1 fruit fly cellular context compared by ENCODE assay signal in genomic region chr3L:21285639-21286338, dm6.
TF ChIP-seq lines count a peak whose summit lies in the region.

CG12974 (minus strand) TSS chr3L:21285962.
pzg (plus strand) TSS chr3L:21286099.

TF ChIP-seq in whole organism, embryonic, 481 proteins besides CTCF, POLR2A, EP300 and RAD21 (continued from another document and continues in another):
- TF ChIP-seq sug (tag; optimal IDR thresholded peaks at IDR 0.05; lab: Kevin White, UChicago) = peak; percentile 85
- TF ChIP-seq CG6854 (GFP tag; optimal IDR thresholded peaks at IDR 0.05; lab: Kevin White, UChicago) = peak; percentile 1
- no peak for TF ChIP-seq gce (GFP tag; IDR thresholded peaks at IDR 0.05; lab: Robert Waterston, UW)
- TF ChIP-seq pita (GFP tag; optimal IDR thresholded peaks at IDR 0.05; lab: Kevin White, UChicago) = no peak
- TF ChIP-seq gt (GFP tag; IDR thresholded peaks at IDR 0.05; lab: Robert Waterston, UW) = peak; percentile 85
- peak; percentile 93 for TF ChIP-seq CG12659 (GFP tag; optimal IDR thresholded peaks at IDR 0.05; lab: Kevin White, UChicago)
- TF ChIP-seq da (GFP tag; optimal IDR thresholded peaks at IDR 0.05; lab: Kevin White, UChicago) = peak; percentile 55
- peak; percentile 49 for TF ChIP-seq cato (GFP tag; optimal IDR thresholded peaks at IDR 0.05; lab: Kevin White, UChicago; ENCODE audit: borderline replicate concordance)
- TF ChIP-seq CG4328 (GFP tag; optimal IDR thresholded peaks at IDR 0.05; lab: Kevin White, UChicago) = peak; percentile 84
- peak; percentile 90 for TF ChIP-seq CG6272 (GFP tag; IDR thresholded peaks at IDR 0.05; lab: Robert Waterston, UW)
- no peak for TF ChIP-seq CG15073 (GFP tag; optimal IDR thresholded peaks at IDR 0.05; lab: Kevin White, UChicago)
- TF ChIP-seq CG30403 (GFP tag; optimal IDR thresholded peaks at IDR 0.05; lab: Kevin White, UChicago) = peak; percentile 93
- TF ChIP-seq fd102C (GFP tag; optimal IDR thresholded peaks at IDR 0.05; lab: Kevin White, UChicago) = no peak
- peak; percentile 96 for TF ChIP-seq CG13424 (tag; optimal IDR thresholded peaks at IDR 0.05; lab: Kevin White, UChicago)
- peak; percentile 66 for TF ChIP-seq Nf-YB (GFP tag; optimal IDR thresholded peaks at IDR 0.05; lab: Kevin White, UChicago)
- TF ChIP-seq CG18011 (GFP tag; optimal IDR thresholded peaks at IDR 0.05; lab: Kevin White, UChicago) = peak; percentile 50
- TF ChIP-seq CG5180 (GFP tag; optimal IDR thresholded peaks at IDR 0.05; lab: Kevin White, UChicago) = no peak
- peak; percentile 73 for TF ChIP-seq fd96Cb (tag; optimal IDR thresholded peaks at IDR 0.05; lab: Kevin White, UChicago)
- TF ChIP-seq kay (GFP tag; optimal IDR thresholded peaks at IDR 0.05; lab: Kevin White, UChicago) = peak; percentile 10
- peak; percentile 62 for TF ChIP-seq Bteb2 (GFP tag; optimal IDR thresholded peaks at IDR 0.05; lab: Kevin White, UChicago)
- peak; percentile 92 for TF ChIP-seq Rfx (GFP tag; IDR thresholded peaks at IDR 0.05; lab: Robert Waterston, UW)
- peak; percentile 64; the same call in 1 of the 3 replicates for TF ChIP-seq jigr1 (GFP tag; IDR thresholded peaks at IDR 0.05; lab: Robert Waterston, UW)
- TF ChIP-seq zen2 (GFP tag; IDR thresholded peaks at IDR 0.05; lab: Robert Waterston, UW; ENCODE audit: partially characterized antibody) = no peak
- TF ChIP-seq corto (GFP tag; optimal IDR thresholded peaks at IDR 0.05; lab: Kevin White, UChicago) = no peak
- TF ChIP-seq bab2 (GFP tag; optimal IDR thresholded peaks at IDR 0.05; lab: Kevin White, UChicago) = peak; percentile 65
- TF ChIP-seq sr (GFP tag; IDR thresholded peaks at IDR 0.05; lab: Robert Waterston, UW) = peak; percentile 34; the same call in 1 of the 3 replicates
- peak; percentile 72 for TF ChIP-seq sqz (GFP tag; optimal IDR thresholded peaks at IDR 0.05; lab: Kevin White, UChicago)
- TF ChIP-seq CG18619 (GFP tag; optimal IDR thresholded peaks at IDR 0.05; lab: Kevin White, UChicago) = peak; percentile 82
- peak; percentile 57 for TF ChIP-seq eyg (GFP tag; optimal IDR thresholded peaks at IDR 0.05; lab: Kevin White, UChicago)
- TF ChIP-seq ssp (GFP tag; IDR thresholded peaks at IDR 0.05; lab: Robert Waterston, UW) = peak; percentile 86
- peak; percentile 40 for TF ChIP-seq CG11398 (GFP tag; optimal IDR thresholded peaks at IDR 0.05; lab: Kevin White, UChicago)
- TF ChIP-seq Spps (tag; optimal IDR thresholded peaks at IDR 0.05; lab: Kevin White, UChicago) = peak; percentile 14
- peak; percentile 98 for TF ChIP-seq sd (tag; optimal IDR thresholded peaks at IDR 0.05; lab: Kevin White, UChicago)
- peak; percentile 48 for TF ChIP-seq CG12236 (GFP tag; optimal IDR thresholded peaks at IDR 0.05; lab: Kevin White, UChicago)
- TF ChIP-seq HHEX (GFP tag; optimal IDR thresholded peaks at IDR 0.05; lab: Kevin White, UChicago) = peak; percentile 44
- peak; percentile 24 for TF ChIP-seq D19A (tag; optimal IDR thresholded peaks at IDR 0.05; lab: Kevin White, UChicago)
- TF ChIP-seq zfh1 (GFP tag; IDR thresholded peaks at IDR 0.05; lab: Robert Waterston, UW) = peak; percentile 78
- TF ChIP-seq tgo (GFP tag; IDR thresholded peaks at IDR 0.05; lab: Robert Waterston, UW) = peak; percentile 86
- TF ChIP-seq CG1832 (GFP tag; optimal IDR thresholded peaks at IDR 0.05; lab: Kevin White, UChicago) = peak; percentile 97
- TF ChIP-seq gfzf (GFP tag; optimal IDR thresholded peaks at IDR 0.05; lab: Kevin White, UChicago) = peak; percentile 70
- peak; percentile 92 for TF ChIP-seq Hsf (GFP tag; optimal IDR thresholded peaks at IDR 0.05; lab: Kevin White, UChicago)
- peak; percentile 54 for TF ChIP-seq fd3F (GFP tag; optimal IDR thresholded peaks at IDR 0.05; lab: Kevin White, UChicago)
- peak; percentile 90 for TF ChIP-seq Sox102F (GFP tag; optimal IDR thresholded peaks at IDR 0.05; lab: Kevin White, UChicago)
- no peak for TF ChIP-seq tio (GFP tag; optimal IDR thresholded peaks at IDR 0.05; lab: Kevin White, UChicago)
- peak; percentile 62 for TF ChIP-seq CG4617 (GFP tag; optimal IDR thresholded peaks at IDR 0.05; lab: Kevin White, UChicago; ENCODE audit: borderline replicate concordance)
- TF ChIP-seq ATbp (GFP tag; optimal IDR thresholded peaks at IDR 0.05; lab: Kevin White, UChicago) = peak; percentile 55
- no peak for TF ChIP-seq CG1024 (GFP tag; IDR thresholded peaks at IDR 0.05; lab: Robert Waterston, UW)
- TF ChIP-seq peb (GFP tag; IDR thresholded peaks at IDR 0.05; lab: Robert Waterston, UW) = peak; percentile 78
- TF ChIP-seq ttk (GFP tag; IDR thresholded peaks at IDR 0.05; lab: Robert Waterston, UW) = peak; percentile 79
- peak; percentile 54 for TF ChIP-seq Adf1 (GFP tag; IDR thresholded peaks at IDR 0.05; lab: Robert Waterston, UW)
- TF ChIP-seq CG7987 (GFP tag; optimal IDR thresholded peaks at IDR 0.05; lab: Kevin White, UChicago) = peak; percentile 75
- TF ChIP-seq scrt (GFP tag; optimal IDR thresholded peaks at IDR 0.05; lab: Kevin White, UChicago) = peak; percentile 45
- TF ChIP-seq disco-r (GFP tag; optimal IDR thresholded peaks at IDR 0.05; lab: Kevin White, UChicago) = peak; percentile 67
- TF ChIP-seq ab (GFP tag; optimal IDR thresholded peaks at IDR 0.05; lab: Kevin White, UChicago) = peak; percentile 55
- TF ChIP-seq CG14710 (tag; optimal IDR thresholded peaks at IDR 0.05; lab: Kevin White, UChicago) = peak; percentile 93
- TF ChIP-seq Dad (GFP tag; optimal IDR thresholded peaks at IDR 0.05; lab: Kevin White, UChicago) = peak; percentile 78
- peak; percentile 27 for TF ChIP-seq BtbVII (GFP tag; optimal IDR thresholded peaks at IDR 0.05; lab: Kevin White, UChicago)
- TF ChIP-seq Eip74EF (GFP tag; optimal IDR thresholded peaks at IDR 0.05; lab: Kevin White, UChicago) = peak in 1 of 2 experiments; percentile 5
- TF ChIP-seq CG6683 (GFP tag; optimal IDR thresholded peaks at IDR 0.05; lab: Kevin White, UChicago) = no peak
- TF ChIP-seq br (optimal IDR thresholded peaks at IDR 0.05; lab: Kevin White, UChicago) = no peak
- TF ChIP-seq Xbp1 (GFP tag; optimal IDR thresholded peaks at IDR 0.05; lab: Kevin White, UChicago) = peak; percentile 91
- peak; percentile 37 to 71 for TF ChIP-seq tll (GFP tag; optimal IDR thresholded peaks at IDR 0.05; lab: Kevin White, UChicago)
- TF ChIP-seq CG13287 (GFP tag; IDR thresholded peaks at IDR 0.05; lab: Robert Waterston, UW; ENCODE audit: partially characterized antibody) = peak; percentile 75
- TF ChIP-seq Sox100B (GFP tag; optimal IDR thresholded peaks at IDR 0.05; lab: Kevin White, UChicago) = peak; percentile 59
- no peak for TF ChIP-seq CG17612 (GFP tag; IDR thresholded peaks at IDR 0.05; lab: Robert Waterston, UW)
- peak; percentile 97 for TF ChIP-seq Ets97D (GFP tag; optimal IDR thresholded peaks at IDR 0.05; lab: Kevin White, UChicago)
- TF ChIP-seq YL-1 (GFP tag; optimal IDR thresholded peaks at IDR 0.05; lab: Kevin White, UChicago) = peak; percentile 96
- TF ChIP-seq CG10979 (tag; optimal IDR thresholded peaks at IDR 0.05; lab: Kevin White, UChicago) = peak; percentile 93
- TF ChIP-seq pnt (GFP tag; optimal IDR thresholded peaks at IDR 0.05; lab: Kevin White, UChicago) = peak; percentile 65
- peak; percentile 85 for TF ChIP-seq CG2712 (tag; optimal IDR thresholded peaks at IDR 0.05; lab: Kevin White, UChicago)
- peak; percentile 34 for TF ChIP-seq CG8290 (GFP tag; optimal IDR thresholded peaks at IDR 0.05; lab: Kevin White, UChicago)
- TF ChIP-seq CG8290 (tag; optimal IDR thresholded peaks at IDR 0.05; lab: Kevin White, UChicago) = peak; percentile 51 to 76
- peak; percentile 74 for TF ChIP-seq unpg (GFP tag; optimal IDR thresholded peaks at IDR 0.05; lab: Kevin White, UChicago)
- TF ChIP-seq Mes4 (GFP tag; optimal IDR thresholded peaks at IDR 0.05; lab: Kevin White, UChicago) = peak; percentile 79
- peak; percentile 88 for TF ChIP-seq Abd-B (GFP tag; optimal IDR thresholded peaks at IDR 0.05; lab: Kevin White, UChicago)
- TF ChIP-seq trh (GFP tag; optimal IDR thresholded peaks at IDR 0.05; lab: Kevin White, UChicago) = peak; percentile 41
- TF ChIP-seq esg (GFP tag; conservative IDR thresholded peaks at IDR 0.05; lab: Robert Waterston, UW) = peak; percentile 85
- TF ChIP-seq CG2116 (GFP tag; optimal IDR thresholded peaks at IDR 0.05; lab: Kevin White, UChicago) = peak; percentile 69
- TF ChIP-seq vvl (GFP tag; IDR thresholded peaks at IDR 0.05; lab: Robert Waterston, UW) = peak; percentile 83
- TF ChIP-seq B-H1 (GFP tag; IDR thresholded peaks at IDR 0.05; lab: Robert Waterston, UW) = peak; percentile 79
- TF ChIP-seq Bgb (GFP tag; IDR thresholded peaks at IDR 0.05; lab: Robert Waterston, UW; ENCODE audit: partially characterized antibody) = peak; percentile 74; the same call in 1 of the 2 replicates
- TF ChIP-seq CG10274 (GFP tag; optimal IDR thresholded peaks at IDR 0.05; lab: Kevin White, UChicago) = peak; percentile 41
- no peak for TF ChIP-seq GATAe (GFP tag; conservative IDR thresholded peaks at IDR 0.05; lab: Robert Waterston, UW)
- no peak for TF ChIP-seq C15 (GFP tag; IDR thresholded peaks at IDR 0.05; lab: Robert Waterston, UW)
- TF ChIP-seq CG17568 (GFP tag; optimal IDR thresholded peaks at IDR 0.05; lab: Kevin White, UChicago) = no peak
- TF ChIP-seq bcd (GFP tag; optimal IDR thresholded peaks at IDR 0.05; lab: Kevin White, UChicago) = peak; percentile 87
- peak; percentile 34; the same call in 1 of the 3 replicates for TF ChIP-seq CG11695 (GFP tag; IDR thresholded peaks at IDR 0.05; lab: Robert Waterston, UW)
- TF ChIP-seq wek (GFP tag; optimal IDR thresholded peaks at IDR 0.05; lab: Kevin White, UChicago) = peak; percentile 19
- TF ChIP-seq Kr (GFP tag; optimal IDR thresholded peaks at IDR 0.05; lab: Kevin White, UChicago) = peak; percentile 89
- TF ChIP-seq E2f2 (GFP tag; IDR thresholded peaks at IDR 0.05; lab: Robert Waterston, UW) = peak; percentile 94
- TF ChIP-seq CG31388 (GFP tag; optimal IDR thresholded peaks at IDR 0.05; lab: Kevin White, UChicago) = peak; percentile 5
- peak; percentile 83 for TF ChIP-seq onecut (GFP tag; IDR thresholded peaks at IDR 0.05; lab: Robert Waterston, UW)
- peak; percentile 49 for TF ChIP-seq vfl (GFP tag; optimal IDR thresholded peaks at IDR 0.05; lab: Kevin White, UChicago)
- peak; percentile 62 for TF ChIP-seq CG17328 (GFP tag; IDR thresholded peaks at IDR 0.05; lab: Robert Waterston, UW)
- TF ChIP-seq CG2889 (GFP tag; IDR thresholded peaks at IDR 0.05; lab: Robert Waterston, UW) = peak; percentile 80; the same call in 2 of the 3 replicates
- TF ChIP-seq Lhr (GFP tag; optimal IDR thresholded peaks at IDR 0.05; lab: Kevin White, UChicago) = peak; percentile 85
- peak; percentile 84 for TF ChIP-seq CG9215 (GFP tag; IDR thresholded peaks at IDR 0.05; lab: Robert Waterston, UW)
- peak; percentile 35 for TF ChIP-seq CG3065 (GFP tag; optimal IDR thresholded peaks at IDR 0.05; lab: Kevin White, UChicago)
- TF ChIP-seq CG12155 (GFP tag; optimal IDR thresholded peaks at IDR 0.05; lab: Kevin White, UChicago) = peak; percentile 68
- TF ChIP-seq prd (optimal IDR thresholded peaks at IDR 0.05; lab: Kevin White, UChicago) = no peak
- TF ChIP-seq prd (GFP tag; IDR thresholded peaks at IDR 0.05; lab: Robert Waterston, UW) = peak; percentile 91
- TF ChIP-seq CG18599 (GFP tag; optimal IDR thresholded peaks at IDR 0.05; lab: Kevin White, UChicago) = peak; percentile 69
- TF ChIP-seq CG12942 (GFP tag; optimal IDR thresholded peaks at IDR 0.05; lab: Kevin White, UChicago) = peak; percentile 67
- peak; percentile 47 for TF ChIP-seq tup (GFP tag; optimal IDR thresholded peaks at IDR 0.05; lab: Kevin White, UChicago)
- TF ChIP-seq CG18262 (tag; optimal IDR thresholded peaks at IDR 0.05; lab: Kevin White, UChicago) = peak; percentile 76
- TF ChIP-seq odd (GFP tag; optimal IDR thresholded peaks at IDR 0.05; lab: Kevin White, UChicago) = no peak
- TF ChIP-seq CG16813 (GFP tag; IDR thresholded peaks at IDR 0.05; lab: Robert Waterston, UW; ENCODE audit: partially characterized antibody) = peak; percentile 77
- no peak for TF ChIP-seq CG16779 (GFP tag; IDR thresholded peaks at IDR 0.05; lab: Robert Waterston, UW)
- TF ChIP-seq Elba2 (GFP tag; optimal IDR thresholded peaks at IDR 0.05; lab: Kevin White, UChicago) = no peak
- peak; percentile 93 for TF ChIP-seq lmd (GFP tag; IDR thresholded peaks at IDR 0.05; lab: Robert Waterston, UW)
- peak; percentile 55 for TF ChIP-seq CG12744 (GFP tag; optimal IDR thresholded peaks at IDR 0.05; lab: Kevin White, UChicago)
- TF ChIP-seq gcm2 (GFP tag; optimal IDR thresholded peaks at IDR 0.05; lab: Kevin White, UChicago) = peak; percentile 28
- peak; percentile 99 for TF ChIP-seq CG10321 (GFP tag; IDR thresholded peaks at IDR 0.05; lab: Robert Waterston, UW)
- peak; percentile 60 for TF ChIP-seq CG13894 (tag; optimal IDR thresholded peaks at IDR 0.05; lab: Kevin White, UChicago)
- peak; percentile 98 for TF ChIP-seq CG1792 (GFP tag; optimal IDR thresholded peaks at IDR 0.05; lab: Kevin White, UChicago)
- TF ChIP-seq ci (GFP tag; IDR thresholded peaks at IDR 0.05; lab: Robert Waterston, UW) = peak; percentile 88
- TF ChIP-seq CG3281 (GFP tag; optimal IDR thresholded peaks at IDR 0.05; lab: Kevin White, UChicago) = peak; percentile 74
- TF ChIP-seq Dek (tag; optimal IDR thresholded peaks at IDR 0.05; lab: Kevin White, UChicago) = peak; percentile 56
- peak; percentile 80 for TF ChIP-seq CG7372 (GFP tag; IDR thresholded peaks at IDR 0.05; lab: Robert Waterston, UW)
- TF ChIP-seq CG34422 (GFP tag; IDR thresholded peaks at IDR 0.05; lab: Robert Waterston, UW) = peak; percentile 91
- peak; percentile 51 for TF ChIP-seq repo (GFP tag; optimal IDR thresholded peaks at IDR 0.05; lab: Kevin White, UChicago)
- no peak for TF ChIP-seq Dfd (GFP tag; optimal IDR thresholded peaks at IDR 0.05; lab: Kevin White, UChicago)
- peak; percentile 48 for TF ChIP-seq CG8944 (GFP tag; optimal IDR thresholded peaks at IDR 0.05; lab: Kevin White, UChicago)
- TF ChIP-seq lbe (GFP tag; optimal IDR thresholded peaks at IDR 0.05; lab: Kevin White, UChicago) = peak; percentile 15
- TF ChIP-seq Aef1 (GFP tag; IDR thresholded peaks at IDR 0.05; lab: Robert Waterston, UW) = peak; percentile 86
- peak; percentile 48 for TF ChIP-seq slp2 (GFP tag; optimal IDR thresholded peaks at IDR 0.05; lab: Kevin White, UChicago)
- peak; percentile 79 for TF ChIP-seq CG17802 (tag; optimal IDR thresholded peaks at IDR 0.05; lab: Kevin White, UChicago)
- no peak for TF ChIP-seq ash1 (GFP tag; optimal IDR thresholded peaks at IDR 0.05; lab: Kevin White, UChicago)
- no peak for TF ChIP-seq crol (GFP tag; IDR thresholded peaks at IDR 0.05; lab: Robert Waterston, UW)
- peak; percentile 75 for TF ChIP-seq CG17912 (GFP tag; optimal IDR thresholded peaks at IDR 0.05; lab: Kevin White, UChicago)
- TF ChIP-seq CG31224 (GFP tag; IDR thresholded peaks at IDR 0.05; lab: Robert Waterston, UW) = peak; percentile 48; the same call in 1 of the 2 replicates
